Fruit fly (Drosophila melanogaster) whole organism, embryonic: ENCODE results near the gene CG6398.
A peak's percentile ranks its signal among the peaks of the same experiment; 100 is the strongest.

ENCODE experiments used
- CG10462 ChIP-seq: fragments of 200-800 bp; sonication (Bioruptor generic); optimal IDR thresholded peaks from 2 replicates; lab custom pipeline; 2016; ENCODE audit warnings: missing biosample characterization, missing genetic modification characterization
- CG10565 ChIP-seq: fragments of 200-800 bp; sonication (Bioruptor generic); optimal IDR thresholded peaks from 3 replicates; lab custom pipeline; 2016; ENCODE audit warnings: missing biosample characterization, mild to moderate bottlenecking, missing genetic modification characterization
- CG11504 ChIP-seq: fragments of 200-800 bp; sonication (Bioruptor generic); optimal IDR thresholded peaks from 3 replicates; lab custom pipeline; 2019; ENCODE audit warnings: missing biosample characterization, mild to moderate bottlenecking, missing genetic modification characterization, moderate library complexity
- CG1233 ChIP-seq: fragments of 200-800 bp; sonication (Bioruptor generic); optimal IDR thresholded peaks from 4 replicates; lab custom pipeline; 2018; ENCODE audit warnings: missing biosample characterization, mild to moderate bottlenecking, missing genetic modification characterization
- CG13424 ChIP-seq: fragments of 200-800 bp; sonication (Bioruptor generic); optimal IDR thresholded peaks from 2 replicates; lab custom pipeline; 2019; ENCODE audit warnings: missing biosample characterization, mild to moderate bottlenecking, missing genetic modification characterization, moderate library complexity
- CG15269 ChIP-seq: fragments of 200-800 bp; sonication (Bioruptor generic); optimal IDR thresholded peaks from 2 replicates; lab custom pipeline; 2018; ENCODE audit warnings: missing biosample characterization, mild to moderate bottlenecking, missing genetic modification characterization, moderate library complexity
- CG16813 ChIP-seq: fragments of 200-800 bp; sonication (Bioruptor generic); IDR thresholded peaks from 3 replicates; pipeline ENCODE4 v1.3.6; 2022; ENCODE audit warnings: missing biosample characterization, missing genetic modification characterization; ENCODE audit not compliant: partially characterized antibody
- CG18262 ChIP-seq: fragments of 200-800 bp; optimal IDR thresholded peaks from 3 replicates; lab custom pipeline; 2019; ENCODE audit warnings: missing biosample characterization, mild to moderate bottlenecking, missing genetic modification characterization, moderate library complexity
- CG18599 ChIP-seq: fragments of 200-800 bp; sonication (Bioruptor generic); optimal IDR thresholded peaks from 3 replicates; lab custom pipeline; 2017; ENCODE audit warnings: missing biosample characterization, missing genetic modification characterization, mild to moderate bottlenecking, moderate library complexity, missing genetic modification reagents
- CG2678 ChIP-seq: fragments of 200-800 bp; sonication (Bioruptor generic); optimal IDR thresholded peaks from 3 replicates; lab custom pipeline; 2019; ENCODE audit warnings: missing biosample characterization, mild to moderate bottlenecking, missing genetic modification characterization, moderate library complexity
- CG2889 ChIP-seq: fragments of 200-800 bp; sonication (Bioruptor generic); IDR thresholded peaks from 3 replicates; pipeline ENCODE4 v1.3.6; 2022; ENCODE audit warnings: missing biosample characterization, missing genetic modification characterization
- CG30431 ChIP-seq: fragments of 200-800 bp; sonication (Bioruptor generic); optimal IDR thresholded peaks from 2 replicates; lab custom pipeline; 2017; ENCODE audit warnings: missing biosample characterization, missing genetic modification characterization
- CG3163 ChIP-seq: fragments of 200-800 bp; sonication (Bioruptor generic); optimal IDR thresholded peaks from 3 replicates; lab custom pipeline; 2016; ENCODE audit warnings: missing biosample characterization, missing genetic modification characterization
- CG3726 ChIP-seq: fragments of 200-800 bp; sonication (Bioruptor generic); IDR thresholded peaks from 3 replicates; pipeline ENCODE4, ENCODE4 v1.3.6; 2022; ENCODE audit warnings: missing biosample characterization, missing genetic modification characterization
- CG4707 ChIP-seq: fragments of 200-800 bp; sonication (Bioruptor generic); optimal IDR thresholded peaks from 2 replicates; lab custom pipeline; 2018; ENCODE audit warnings: missing biosample characterization, mild to moderate bottlenecking, missing genetic modification characterization, moderate library complexity
- CG6813 ChIP-seq: fragments of 200-800 bp; sonication (Bioruptor generic); optimal IDR thresholded peaks from 2 replicates; lab custom pipeline; 2017; ENCODE audit warnings: missing biosample characterization, missing genetic modification characterization, mild to moderate bottlenecking, moderate library complexity, missing genetic modification reagents
- CG7786 ChIP-seq: fragments of 200-800 bp; sonication (Bioruptor generic); optimal IDR thresholded peaks from 2 replicates; lab custom pipeline; 2016; ENCODE audit warnings: missing biosample characterization, missing genetic modification characterization
- CG7839 ChIP-seq: fragments of 200-800 bp; sonication (Bioruptor generic); optimal IDR thresholded peaks from 3 replicates; lab custom pipeline; 2018; ENCODE audit warnings: missing biosample characterization, mild to moderate bottlenecking, missing genetic modification characterization, moderate library complexity
- CG8388 ChIP-seq: fragments of 200-800 bp; sonication (Bioruptor generic); optimal IDR thresholded peaks from 2 replicates; lab custom pipeline; 2019; ENCODE audit warnings: missing biosample characterization, mild to moderate bottlenecking, missing genetic modification characterization, moderate library complexity
- CG9609 ChIP-seq: fragments of 200-800 bp; sonication (Bioruptor generic); optimal IDR thresholded peaks from 3 replicates; lab custom pipeline; 2016; ENCODE audit warnings: missing biosample characterization, missing genetic modification characterization
- D19B ChIP-seq: fragments of 200-800 bp; sonication (Bioruptor generic); optimal IDR thresholded peaks from 2 replicates; lab custom pipeline; 2017; ENCODE audit warnings: missing biosample characterization, mild to moderate bottlenecking, missing genetic modification characterization
- Dek ChIP-seq: fragments of 200-800 bp; sonication (Bioruptor generic); optimal IDR thresholded peaks from 3 replicates; lab custom pipeline; 2019; ENCODE audit warnings: missing biosample characterization, mild to moderate bottlenecking, missing genetic modification characterization, moderate library complexity
- Dref ChIP-seq: fragments of 200-800 bp; sonication (Bioruptor generic); IDR thresholded peaks from 2 replicates; pipeline ENCODE4 v1.3.6; 2022; ENCODE audit warnings: missing biosample characterization, missing genetic modification characterization
- HHEX ChIP-seq: fragments of 200-800 bp; sonication (Bioruptor generic); optimal IDR thresholded peaks from 3 replicates; lab custom pipeline; 2017; ENCODE audit warnings: missing biosample characterization, mild to moderate bottlenecking, missing genetic modification characterization, missing genetic modification reagents
- HmgD ChIP-seq: fragments of 200-800 bp; sonication (Bioruptor generic); optimal IDR thresholded peaks from 3 replicates; lab custom pipeline; 2016; ENCODE audit warnings: missing biosample characterization, missing genetic modification characterization
- HmgZ ChIP-seq: fragments of 200-800 bp; sonication (Bioruptor generic); optimal IDR thresholded peaks from 2 replicates; lab custom pipeline; 2018; ENCODE audit warnings: missing biosample characterization, mild to moderate bottlenecking, missing genetic modification characterization
- Mad ChIP-seq: fragments of 200-800 bp; sonication (Bioruptor generic); optimal IDR thresholded peaks from 2 replicates; lab custom pipeline; 2016; ENCODE audit warnings: missing biosample characterization, missing genetic modification characterization
- Nf-YC ChIP-seq: fragments of 200-800 bp; optimal IDR thresholded peaks from 3 replicates; lab custom pipeline; 2019; ENCODE audit warnings: missing biosample characterization, mild to moderate bottlenecking, missing genetic modification characterization, moderate library complexity
- Ptx1 ChIP-seq: fragments of 200-800 bp; sonication (Bioruptor generic); IDR thresholded peaks from 2 replicates; pipeline ENCODE4 v1.3.6; 2022; ENCODE audit warnings: missing biosample characterization, missing genetic modification characterization
- Sox100B ChIP-seq: fragments of 200-800 bp; sonication (Bioruptor generic); optimal IDR thresholded peaks from 3 replicates; lab custom pipeline; 2018; ENCODE audit warnings: missing biosample characterization, mild to moderate bottlenecking, missing genetic modification characterization
- Spps ChIP-seq: fragments of 200-800 bp; sonication (Bioruptor generic); optimal IDR thresholded peaks from 2 replicates; lab custom pipeline; 2018; ENCODE audit warnings: missing biosample characterization, mild to moderate bottlenecking, missing genetic modification characterization
- Tbp ChIP-seq: fragments of >200 bp; optimal IDR thresholded peaks from 2 replicates; lab custom pipeline; 2018; ENCODE audit warnings: missing biosample characterization, missing genetic modification characterization
- ara ChIP-seq: fragments of 200-800 bp; sonication (Bioruptor generic); IDR thresholded peaks from 2 replicates; pipeline ENCODE4 v1.3.6; 2022; ENCODE audit warnings: missing biosample characterization, missing genetic modification characterization
- bigmax ChIP-seq: fragments of 200-800 bp; sonication (Bioruptor generic); optimal IDR thresholded peaks from 2 replicates; lab custom pipeline; 2018; ENCODE audit warnings: missing biosample characterization, mild to moderate bottlenecking, missing genetic modification characterization
- br ChIP-seq: fragments of >200 bp; optimal IDR thresholded peaks from 2 replicates; lab custom pipeline; 2017
- danr ChIP-seq: fragments of 200-800 bp; sonication (Bioruptor generic); IDR thresholded peaks from 2 replicates; pipeline ENCODE4 v1.3.6; 2022; ENCODE audit warnings: missing biosample characterization, missing genetic modification characterization
- grau ChIP-seq: fragments of 200-800 bp; optimal IDR thresholded peaks from 3 replicates; lab custom pipeline; 2019; ENCODE audit warnings: missing biosample characterization, mild to moderate bottlenecking, missing genetic modification characterization, moderate library complexity
- grn ChIP-seq: fragments of 200-800 bp; sonication (Bioruptor generic); optimal IDR thresholded peaks from 3 replicates; lab custom pipeline; 2017; ENCODE audit warnings: missing biosample characterization, missing genetic modification characterization
- jigr1 ChIP-seq: fragments of 200-800 bp; sonication (Bioruptor generic); IDR thresholded peaks from 3 replicates; pipeline ENCODE4 v1.3.6; 2022; ENCODE audit warnings: missing biosample characterization, missing genetic modification characterization
- knrl ChIP-seq: fragments of 200-800 bp; sonication (Bioruptor generic); IDR thresholded peaks from 3 replicates; pipeline ENCODE4 v1.3.6; 2022; ENCODE audit warnings: missing biosample characterization, missing genetic modification characterization; ENCODE audit not compliant: partially characterized antibody
- lilli ChIP-seq: fragments of 200-800 bp; sonication (Bioruptor generic); optimal IDR thresholded peaks from 3 replicates; lab custom pipeline; 2016; ENCODE audit warnings: missing biosample characterization, missing genetic modification characterization
- lmd ChIP-seq: fragments of 200-800 bp; sonication (Bioruptor generic); IDR thresholded peaks from 2 replicates; pipeline ENCODE4 v1.3.6; 2022; ENCODE audit warnings: missing biosample characterization, missing genetic modification characterization
- pb ChIP-seq: fragments of 200-800 bp; sonication (Bioruptor generic); optimal IDR thresholded peaks from 3 replicates; lab custom pipeline; 2016; ENCODE audit warnings: missing biosample characterization, missing genetic modification characterization
- phol ChIP-seq: fragments of 200-800 bp; sonication (Bioruptor generic); optimal IDR thresholded peaks from 3 replicates; lab custom pipeline; 2018; ENCODE audit warnings: missing biosample characterization, mild to moderate bottlenecking, missing genetic modification characterization, moderate library complexity
- ro ChIP-seq: fragments of 200-800 bp; sonication (Bioruptor generic); IDR thresholded peaks from 2 replicates; pipeline ENCODE4 v1.3.6; 2022; ENCODE audit warnings: missing biosample characterization, missing genetic modification characterization
- sens ChIP-seq: fragments of 200-800 bp; sonication (Bioruptor generic); peaks from one replicate; lab custom pipeline; 2016; ENCODE audit warnings: missing biosample characterization, missing genetic modification characterization
- seq ChIP-seq: fragments of 200-800 bp; sonication (Bioruptor generic); IDR thresholded peaks from 2 replicates; pipeline ENCODE4 v1.3.6; 2022; ENCODE audit warnings: missing biosample characterization, missing genetic modification characterization
- sima ChIP-seq: fragments of 200-800 bp; sonication (Bioruptor generic); optimal IDR thresholded peaks from 2 replicates; lab custom pipeline; 2016; ENCODE audit warnings: missing biosample characterization, missing genetic modification characterization
- tll ChIP-seq, 2 experiments: fragments of 200-800 bp in 1 of 2; fragments of >200 bp in 1 of 2; sonication (Bioruptor generic) in 1 of 2; optimal IDR thresholded peaks; 2 replicates each; lab custom pipeline; 2017 to 2019; ENCODE audit warnings: missing biosample characterization in 2 of 2, missing genetic modification characterization in 2 of 2, mild to moderate bottlenecking in 1 of 2, moderate library complexity in 1 of 2
- tup ChIP-seq: fragments of 200-800 bp; sonication (Bioruptor generic); optimal IDR thresholded peaks from 2 replicates; lab custom pipeline; 2016; ENCODE audit warnings: missing biosample characterization, mild to moderate bottlenecking, missing genetic modification characterization, moderate library complexity

The CG6398 gene

DNA sequence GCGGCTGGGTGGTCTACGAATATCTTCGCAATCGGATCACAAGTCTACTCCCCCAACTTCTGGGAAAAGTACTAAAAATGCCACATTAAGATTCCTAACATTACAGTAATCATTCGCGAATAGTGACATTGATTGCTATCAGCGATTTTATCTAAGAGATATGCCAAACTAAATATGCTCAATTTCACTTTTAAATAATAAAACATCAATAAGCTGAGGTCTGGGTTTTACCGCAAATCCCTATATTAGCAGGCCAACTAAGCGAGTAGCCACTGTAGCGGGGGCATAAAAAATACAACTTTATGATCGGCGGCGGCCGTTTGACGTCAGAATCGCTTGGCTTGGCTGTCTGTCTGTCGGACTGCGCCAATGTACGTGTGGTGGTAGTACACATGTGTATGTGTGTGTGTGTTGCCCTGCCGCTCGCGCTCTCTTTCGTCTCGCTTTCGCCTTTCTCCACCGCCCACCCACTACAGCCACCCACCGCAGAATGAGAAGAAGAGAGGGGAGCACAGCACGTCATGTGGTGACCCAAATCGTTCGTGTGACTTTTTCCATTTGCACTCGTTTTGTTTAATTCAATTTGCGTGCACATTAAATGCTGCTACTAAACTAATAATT, 49.8 kb downstream of the CG6398 start (continued):
- peak; percentile 92 for TF ChIP-seq CG8388
- peak; percentile 88 for TF ChIP-seq pb (GFP tag; lab: Kevin White, UChicago)
- peak; percentile 37 for TF ChIP-seq bigmax
- TF ChIP-seq danr (GFP tag; lab: Robert Waterston, UW), result peak; percentile 91
- TF ChIP-seq Dek (tag; lab: Kevin White, UChicago), result peak; percentile 95
- no peak for TF ChIP-seq br (lab: Kevin White, UChicago)
- TF ChIP-seq CG9609 (GFP tag; lab: Kevin White, UChicago), result peak; percentile 95
- TF ChIP-seq CG18599 (GFP tag; lab: Kevin White, UChicago), result peak; percentile 95
- TF ChIP-seq Tbp, result no peak
- TF ChIP-seq Sox100B, result peak; percentile 82
- peak; percentile 91 for TF ChIP-seq CG3726 (GFP tag; lab: Robert Waterston, UW)
- TF ChIP-seq CG7786 (GFP tag; lab: Kevin White, UChicago), result peak; percentile 92
- TF ChIP-seq ro (GFP tag; lab: Robert Waterston, UW), result peak; percentile 92
- TF ChIP-seq HmgD (GFP tag; lab: Kevin White, UChicago), result peak; percentile 57
- peak; percentile 79 for TF ChIP-seq sima (GFP tag; lab: Kevin White, UChicago)
- TF ChIP-seq CG2889 (GFP tag; lab: Robert Waterston, UW), result peak; percentile 96
- TF ChIP-seq lmd (GFP tag; lab: Robert Waterston, UW), result peak; percentile 96
- TF ChIP-seq Dref (GFP tag; lab: Robert Waterston, UW), result peak; percentile 45
- TF ChIP-seq Mad, result peak; percentile 95
- peak; percentile 90 for TF ChIP-seq CG1233
- TF ChIP-seq seq, result peak; percentile 91
- peak; percentile 94 for TF ChIP-seq CG11504 (tag; lab: Kevin White, UChicago)
- TF ChIP-seq CG2678 (tag; lab: Kevin White, UChicago), result peak; percentile 96
- TF ChIP-seq Nf-YC (tag; lab: Kevin White, UChicago), result peak; percentile 81
- TF ChIP-seq jigr1 (GFP tag; lab: Robert Waterston, UW), result peak; percentile 91
- TF ChIP-seq tll (GFP tag; optimal IDR thresholded peaks at IDR 0.05; lab: Kevin White, UChicago), result no peak
- peak; percentile 89 for TF ChIP-seq CG10462 (GFP tag; lab: Kevin White, UChicago)
- TF ChIP-seq CG6813 (GFP tag; lab: Kevin White, UChicago), result peak; percentile 88
- peak; percentile 98 for TF ChIP-seq lilli (GFP tag; lab: Kevin White, UChicago)
- peak; percentile 97 for TF ChIP-seq CG7839 (tag; lab: Kevin White, UChicago)
- peak; percentile 95 for TF ChIP-seq tup (GFP tag; lab: Kevin White, UChicago)
- peak; percentile 79 for TF ChIP-seq D19B (GFP tag; lab: Kevin White, UChicago)
- no peak for TF ChIP-seq CG16813 (GFP tag; lab: Robert Waterston, UW)
- peak; percentile 90 for TF ChIP-seq CG4707 (GFP tag; lab: Kevin White, UChicago)
- peak; percentile 97 for TF ChIP-seq CG15269
- TF ChIP-seq knrl (GFP tag; lab: Robert Waterston, UW), result no peak
- TF ChIP-seq CG10565, result peak; percentile 14
- peak; percentile 88 for TF ChIP-seq phol
- TF ChIP-seq CG3163 (GFP tag; lab: Kevin White, UChicago), result peak; percentile 72
- peak; percentile 94 for TF ChIP-seq ara (GFP tag; lab: Robert Waterston, UW)
- TF ChIP-seq grau (tag; lab: Kevin White, UChicago), result peak; percentile 99
- peak; percentile 97 for TF ChIP-seq Ptx1 (GFP tag; lab: Robert Waterston, UW)
- TF ChIP-seq CG13424 (tag; lab: Kevin White, UChicago), result peak; percentile 91
- peak; percentile 91 for TF ChIP-seq HHEX (GFP tag; lab: Kevin White, UChicago)
- peak; percentile 97 for TF ChIP-seq HmgZ (tag; lab: Kevin White, UChicago)
- peak; percentile 90 for TF ChIP-seq CG18262 (tag; lab: Kevin White, UChicago)
- peak; percentile 83 for TF ChIP-seq grn (GFP tag; lab: Kevin White, UChicago)
- peak; percentile 89 for TF ChIP-seq CG30431 (GFP tag; lab: Kevin White, UChicago)
- peak; percentile 99 for TF ChIP-seq sens (GFP tag; lab: Kevin White, UChicago)
- TF ChIP-seq Spps (tag; lab: Kevin White, UChicago), result peak; percentile 40
